Fruit fly (Drosophila melanogaster) whole organism, wandering third instar larva: ENCODE results near the gene PGRP-SB1.

Experiments used
- Abd-B ChIP-seq: fragments of >200 bp; optimal IDR thresholded peaks from 2 replicates; lab custom pipeline; 2017; ENCODE audit warnings: missing biosample characterization, missing genetic modification characterization
- CG32264 ChIP-seq: fragments of 200-800 bp; sonication (Bioruptor generic); optimal IDR thresholded peaks from 2 replicates; lab custom pipeline; 2016; ENCODE audit warnings: missing biosample characterization, missing genetic modification characterization
- CG9705 ChIP-seq: fragments of 200-800 bp; sonication (Bioruptor generic); optimal IDR thresholded peaks from 2 replicates; lab custom pipeline; 2018; ENCODE audit warnings: missing biosample characterization, mild to moderate bottlenecking, missing genetic modification characterization
- CrebA ChIP-seq: fragments of 200-800 bp; sonication (Bioruptor generic); optimal IDR thresholded peaks from 2 replicates; lab custom pipeline; 2016; ENCODE audit warnings: missing biosample characterization, mild to moderate bottlenecking, missing genetic modification characterization, borderline replicate concordance
- Dfd ChIP-seq: fragments of >200 bp; optimal IDR thresholded peaks from 2 replicates; lab custom pipeline; 2017; ENCODE audit warnings: missing biosample characterization, missing genetic modification characterization
- Dif ChIP-seq: fragments of 200-275, 200-300 bp; sonication (Bioruptor generic); optimal IDR thresholded peaks from 2 replicates; lab custom pipeline; 2018; ENCODE audit warnings: missing biosample characterization, missing genetic modification characterization; ENCODE audit not compliant: partially characterized antibody
- GATAd ChIP-seq: sonication (Bioruptor generic); optimal IDR thresholded peaks from 2 replicates; lab custom pipeline; 2016; ENCODE audit warnings: missing biosample characterization, missing genetic modification characterization
- HLH106 ChIP-seq: fragments of 200-800 bp; optimal IDR thresholded peaks from 3 replicates; lab custom pipeline; 2019; ENCODE audit warnings: missing biosample characterization, mild to moderate bottlenecking, missing genetic modification characterization, moderate library complexity
- Hnf4 ChIP-seq: fragments of 200-800 bp; sonication (Bioruptor generic); optimal IDR thresholded peaks from 2 replicates; lab custom pipeline; 2016; ENCODE audit warnings: missing biosample characterization, mild to moderate bottlenecking, missing genetic modification characterization
- Hr78 ChIP-seq: fragments of >200 bp; optimal IDR thresholded peaks from 2 replicates; lab custom pipeline; 2017; ENCODE audit warnings: missing biosample characterization, missing genetic modification characterization
- Hr83 ChIP-seq: fragments of 200-300 bp; sonication (Bioruptor generic); optimal IDR thresholded peaks from 2 replicates; lab custom pipeline; 2016; ENCODE audit warnings: missing biosample characterization, mild to moderate bottlenecking, missing genetic modification characterization, moderate library complexity; ENCODE audit not compliant: poor library complexity, severe bottlenecking
- Mio ChIP-seq: sonication (Bioruptor generic); optimal IDR thresholded peaks from 2 replicates; lab custom pipeline; 2016; ENCODE audit warnings: missing biosample characterization, missing genetic modification characterization
- Myc ChIP-seq: fragments of >200 bp; optimal IDR thresholded peaks from 2 replicates; lab custom pipeline; 2017
- OdsH ChIP-seq: fragments of 200-800 bp; sonication (Bioruptor generic); optimal IDR thresholded peaks from 2 replicates; lab custom pipeline; 2016; ENCODE audit warnings: missing biosample characterization, mild to moderate bottlenecking, missing genetic modification characterization
- Sp1 ChIP-seq: fragments of 200-800 bp; sonication (Bioruptor generic); optimal IDR thresholded peaks from 3 replicates; lab custom pipeline; 2019; ENCODE audit warnings: missing biosample characterization, mild to moderate bottlenecking, missing genetic modification characterization, moderate library complexity
- Vsx2 ChIP-seq: fragments of 200-300, 225-300 bp; sonication (Bioruptor generic); optimal IDR thresholded peaks from 2 replicates; lab custom pipeline; 2018; ENCODE audit warnings: missing biosample characterization, missing genetic modification characterization; ENCODE audit not compliant: partially characterized antibody
- br ChIP-seq: fragments of 200-800 bp; sonication (Bioruptor generic); optimal IDR thresholded peaks from 2 replicates; lab custom pipeline; 2016; ENCODE audit warnings: missing biosample characterization, missing genetic modification characterization
- brk ChIP-seq: fragments of 200-800 bp; sonication (Bioruptor generic); optimal IDR thresholded peaks from 2 replicates; lab custom pipeline; 2016; ENCODE audit warnings: missing biosample characterization, mild to moderate bottlenecking, missing genetic modification characterization
- dl ChIP-seq, 2 experiments: fragments of 175-275, 200-275 bp in 1 of 2; fragments of 200-275 bp in 1 of 2; sonication (Bioruptor generic); optimal IDR thresholded peaks; lab custom pipeline; 2018; ENCODE audit warnings: mild to moderate bottlenecking in 2 of 2, missing biosample characterization in 2 of 2, missing genetic modification characterization in 2 of 2, moderate library complexity in 2 of 2; ENCODE audit not compliant: partially characterized antibody in 2 of 2, insufficient read depth in 1 of 2
- dmrt93B ChIP-seq: fragments of 200-800 bp; sonication (Bioruptor generic); optimal IDR thresholded peaks from 2 replicates; lab custom pipeline; 2018; ENCODE audit warnings: missing biosample characterization, mild to moderate bottlenecking, missing genetic modification characterization
- dsf ChIP-seq: sonication (Bioruptor generic); optimal IDR thresholded peaks from 2 replicates; lab custom pipeline; 2016; ENCODE audit warnings: missing biosample characterization, missing genetic modification characterization, borderline replicate concordance
- ey ChIP-seq: fragments of 200-800 bp; sonication (Bioruptor generic); optimal IDR thresholded peaks from 2 replicates; lab custom pipeline; 2016; ENCODE audit warnings: missing biosample characterization, missing genetic modification characterization
- foxo ChIP-seq, 2 experiments: fragments of 200-800 bp; sonication (Bioruptor generic); optimal IDR thresholded peaks; 2 replicates in 1 of 2; 3 replicates in 1 of 2; lab custom pipeline; 2016 to 2017; ENCODE audit warnings: missing biosample characterization in 2 of 2, missing genetic modification characterization in 2 of 2
- h ChIP-seq: fragments of 200-800 bp; sonication (Bioruptor generic); optimal IDR thresholded peaks from 3 replicates; lab custom pipeline; 2016; ENCODE audit warnings: missing biosample characterization, mild to moderate bottlenecking, missing genetic modification characterization
- lola ChIP-seq: fragments of >200 bp; optimal IDR thresholded peaks from 2 replicates; lab custom pipeline; 2017; ENCODE audit warnings: missing biosample characterization, missing genetic modification characterization
- pan ChIP-seq: fragments of >200 bp; optimal IDR thresholded peaks from 2 replicates; lab custom pipeline; 2017
- psq ChIP-seq: fragments of 200-800 bp; sonication (Bioruptor generic); optimal IDR thresholded peaks from 3 replicates; lab custom pipeline; 2017; ENCODE audit warnings: missing biosample characterization, mild to moderate bottlenecking, missing genetic modification characterization, moderate library complexity
- rgr ChIP-seq: fragments of 200-800 bp; sonication (Bioruptor generic); optimal IDR thresholded peaks from 3 replicates; lab custom pipeline; 2016; ENCODE audit warnings: missing biosample characterization, mild to moderate bottlenecking, missing genetic modification characterization
- sv ChIP-seq: fragments of 200-800 bp; sonication (Bioruptor generic); optimal IDR thresholded peaks from 3 replicates; lab custom pipeline; 2016; ENCODE audit warnings: missing biosample characterization, missing genetic modification characterization
- usp ChIP-seq: fragments of >200 bp; optimal IDR thresholded peaks from 2 replicates; lab custom pipeline; 2017; ENCODE audit warnings: missing biosample characterization, missing genetic modification characterization

PGRP-SB1 gene

dm6 chr3L:16746586-16747383, 19.0 kb upstream of the PGRP-SB1 start:
- peak; percentile 29 for TF ChIP-seq HLH106 (tag; lab: Kevin White, UChicago)
- no peak for TF ChIP-seq brk (GFP tag; lab: Kevin White, UChicago)
- TF ChIP-seq h (GFP tag; lab: Kevin White, UChicago), result no peak
- TF ChIP-seq OdsH (GFP tag; lab: Kevin White, UChicago), result peak; percentile 22
- TF ChIP-seq Dif (GFP tag; lab: Kevin White, UChicago), result no peak
- TF ChIP-seq usp (GFP tag; lab: Kevin White, UChicago), result no peak
- TF ChIP-seq foxo (GFP tag; optimal IDR thresholded peaks at IDR 0.05; lab: Kevin White, UChicago), result peak in 1 of 2 experiments; percentile 19
- TF ChIP-seq ey, result no peak
- no peak for TF ChIP-seq Mio (GFP tag; lab: Kevin White, UChicago)
- TF ChIP-seq br (GFP tag; lab: Kevin White, UChicago), result no peak
- no peak for TF ChIP-seq sv
- TF ChIP-seq dmrt93B (GFP tag; lab: Kevin White, UChicago), result no peak
- TF ChIP-seq Sp1 (GFP tag; lab: Kevin White, UChicago), result peak; percentile 34
- TF ChIP-seq, all 38 proteins: peak for 4

- TF ChIP-seq brk (GFP tag; lab: Kevin White, UChicago) (no peak), GATAd (GFP tag; lab: Kevin White, UChicago) (no peak), Dfd (GFP tag; lab: Kevin White, UChicago) (no peak), lola (no peak)
These were observed 16.3 kb upstream of the PGRP-SB1 start for dm6 chr3L:16743906-16744704.

- TF ChIP-seq Myc (lab: Kevin White, UChicago) (peak; percentile 57), dmrt93B (GFP tag; lab: Kevin White, UChicago) (no peak)
These were observed 13.9 kb upstream of the PGRP-SB1 start for dm6 chr3L:16741660-16742059.

dm6 chr3L:16733246-16733645, 5.5 kb upstream of the PGRP-SB1 start, which contains the start of gene CG9701:
TSS of gene CG9701 (plus strand) at chr3L:16733546.
- TF ChIP-seq Hr83 (GFP tag; lab: Kevin White, UChicago) (no peak), h (GFP tag; lab: Kevin White, UChicago) (no peak), Myc (lab: Kevin White, UChicago) (no peak), Hnf4 (GFP tag; lab: Kevin White, UChicago) (no peak), GATAd (GFP tag; lab: Kevin White, UChicago) (no peak), br (GFP tag; lab: Kevin White, UChicago) (no peak), dsf (GFP tag; lab: Kevin White, UChicago) (no peak), Vsx2 (GFP tag; lab: Kevin White, UChicago) (no peak), usp (GFP tag; lab: Kevin White, UChicago) (no peak), CG9705 (GFP tag; lab: Kevin White, UChicago) (no peak), CrebA (GFP tag; lab: Kevin White, UChicago) (no peak), rgr (GFP tag; lab: Kevin White, UChicago) (no peak), Abd-B (GFP tag; lab: Kevin White, UChicago) (no peak), Hr78 (GFP tag; lab: Kevin White, UChicago) (no peak)

- no peak for TF ChIP-seq br (GFP tag; lab: Kevin White, UChicago)
- no peak for TF ChIP-seq HLH106 (tag; lab: Kevin White, UChicago)
- peak; percentile 96 for TF ChIP-seq Dif (GFP tag; lab: Kevin White, UChicago)
- no peak for TF ChIP-seq dsf (GFP tag; lab: Kevin White, UChicago)
- no peak for TF ChIP-seq psq (GFP tag; lab: Kevin White, UChicago)
- TF ChIP-seq pan (lab: Kevin White, UChicago), result no peak
- no peak for TF ChIP-seq GATAd (GFP tag; lab: Kevin White, UChicago)
- peak; percentile 99 for TF ChIP-seq Vsx2 (GFP tag; lab: Kevin White, UChicago)
- no peak for TF ChIP-seq CG32264 (GFP tag; lab: Kevin White, UChicago)
- no peak for TF ChIP-seq Hr83 (GFP tag; lab: Kevin White, UChicago)
- TF ChIP-seq CG9705 (GFP tag; lab: Kevin White, UChicago), result no peak
- TF ChIP-seq lola, result no peak
- TF ChIP-seq dl (GFP tag; optimal IDR thresholded peaks at IDR 0.05; lab: Kevin White, UChicago; ENCODE audit: insufficient read depth in 1 of 2, partially characterized antibody in 2 of 2), result peak; percentile 12 to 73
These were observed 2.9 kb upstream of the PGRP-SB1 start, which contains the start of gene Dbp73D for dm6 chr3L:16730645-16731044. TSS of gene Dbp73D (minus strand) at chr3L:16730818.
